Worm (Caenorhabditis elegans) whole organism, L4/young adult: ENCODE data around the gene ZK546.5.

Source experiments
- W03F9.2 ChIP-seq: fragments of 150-350 bp; optimal IDR thresholded peaks from 2 replicates; lab custom pipeline; 2014; ENCODE audit warnings: missing biosample characterization, missing genetic modification characterization
- dao-5 ChIP-seq: sonication (generic microtip); optimal IDR thresholded peaks from 2 replicates; lab custom pipeline; 2016; ENCODE audit warnings: missing genotype, missing genetic modification characterization, moderate library complexity, missing compliant biosample characterization

DNA sequence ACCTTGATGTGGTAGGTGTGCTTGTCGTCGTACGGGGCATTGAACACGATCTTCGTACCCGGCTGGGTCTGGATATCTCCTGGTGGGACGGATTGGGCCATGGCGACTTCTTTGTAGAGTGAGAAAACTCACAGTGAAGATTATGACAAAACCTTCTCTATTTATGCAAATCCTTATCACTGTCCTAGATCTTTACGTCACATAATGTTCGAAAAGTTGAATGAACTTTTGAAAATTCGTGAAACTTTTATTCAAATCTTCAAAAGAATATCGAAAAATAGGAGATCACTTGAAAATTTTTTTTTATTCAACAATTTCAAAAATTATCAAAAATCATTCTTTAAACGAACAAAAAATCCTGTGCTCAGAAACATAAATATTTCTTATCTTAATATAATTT, 43.0 kb upstream of the ZK546.5 start, which contains the start of gene msp-33:
- TF ChIP-seq dao-5 (tag; lab: Kevin White, UChicago) = no peak
- TF ChIP-seq W03F9.2 (tag; lab: Kevin White, UChicago) = no peak
